Worm (Caenorhabditis elegans) whole organism, L1 larva: ENCODE results near the gene acp-1.

ENCODE experiments used
- Y116A8C.19 ChIP-seq: sonication (generic microtip); optimal IDR thresholded peaks from 2 replicates; lab custom pipeline; 2016; ENCODE audit warnings: missing compliant biosample characterization, missing genetic modification characterization, borderline replicate concordance
- ama-1 ChIP-seq: fragments of 150-350 bp; optimal IDR thresholded peaks from 2 replicates; lab custom pipeline; 2014
- blmp-1 ChIP-seq: fragments of 150-350 bp; optimal IDR thresholded peaks from 2 replicates; lab custom pipeline; 2014; ENCODE audit warnings: missing biosample characterization, missing genetic modification characterization
- ceh-63 ChIP-seq: fragments of 200-800 bp; sonication (Bioruptor generic); optimal IDR thresholded peaks from 2 replicates; lab custom pipeline; 2018; ENCODE audit warnings: mild to moderate bottlenecking, missing genetic modification characterization, missing compliant biosample characterization
- ceh-8 ChIP-seq: fragments of 200-800 bp; sonication (Bioruptor generic); optimal IDR thresholded peaks from 2 replicates; lab custom pipeline; 2018; ENCODE audit warnings: mild to moderate bottlenecking, missing genetic modification characterization, moderate library complexity, missing compliant biosample characterization
- ceh-88 ChIP-seq: fragments of 200-800 bp; sonication (Bioruptor generic); IDR thresholded peaks from 2 replicates; pipeline ENCODE4 v1.3.6; 2022; ENCODE audit warnings: missing genetic modification characterization, missing compliant biosample characterization
- ceh-90 ChIP-seq: sonication (generic microtip); optimal IDR thresholded peaks from 2 replicates; lab custom pipeline; 2016; ENCODE audit warnings: missing genetic modification characterization, missing compliant biosample characterization
- ces-1 ChIP-seq: fragments of 150-350 bp; optimal IDR thresholded peaks from 2 replicates; lab custom pipeline; 2014; ENCODE audit warnings: missing biosample characterization, missing genetic modification reagents, missing genetic modification characterization
- dpl-1 ChIP-seq, 3 experiments: fragments of 150-350 bp in 2 of 3; sonication (generic microtip) in 1 of 3; optimal IDR thresholded peaks; 2 replicates each; lab custom pipeline; 2014 to 2017; ENCODE audit warnings: missing biosample characterization in 3 of 3, missing genetic modification characterization in 3 of 3, missing genetic modification reagents in 3 of 3
- dsc-1 ChIP-seq: sonication (generic microtip); optimal IDR thresholded peaks from 2 replicates; lab custom pipeline; 2016; ENCODE audit warnings: mild to moderate bottlenecking, missing genetic modification characterization, missing compliant biosample characterization
- efl-1 ChIP-seq, 4 experiments: fragments of 150-350 bp; optimal IDR thresholded peaks in 3 of 4; peaks in 1 of 4; 1 replicate in 1 of 4; 2 replicates in 3 of 4; lab custom pipeline; 2014; ENCODE audit warnings: missing biosample characterization in 2 of 4, missing genetic modification characterization in 2 of 4, missing genetic modification reagents in 2 of 4
- egl-13 ChIP-seq: sonication (generic microtip); optimal IDR thresholded peaks from 2 replicates; lab custom pipeline; 2016; ENCODE audit warnings: missing genotype, missing genetic modification reagents, missing genetic modification characterization, missing compliant biosample characterization
- elt-2 ChIP-seq: sonication (generic microtip); optimal IDR thresholded peaks from 2 replicates; lab custom pipeline; 2016; ENCODE audit warnings: missing genetic modification characterization, mild to moderate bottlenecking, inconsistent platforms, missing compliant biosample characterization, missing genetic modification reagents
- elt-3 ChIP-seq, 6 experiments: fragments of 150-350 bp in 1 of 6; sonication (generic microtip); optimal IDR thresholded peaks; 2 replicates each; lab custom pipeline; 2017 to 2018; ENCODE audit warnings: missing biosample characterization in 6 of 6, missing genetic modification characterization in 6 of 6, inconsistent platforms in 1 of 6
- fkh-8 ChIP-seq: sonication (generic microtip); optimal IDR thresholded peaks from 2 replicates; lab custom pipeline; 2016; ENCODE audit warnings: mild to moderate bottlenecking, missing genetic modification characterization, missing compliant biosample characterization
- fos-1 ChIP-seq: fragments of 150-350 bp; optimal IDR thresholded peaks from 2 replicates; lab custom pipeline; 2014; ENCODE audit warnings: missing biosample characterization, missing genetic modification characterization
- grh-1 ChIP-seq: fragments of 200-800 bp; sonication (Bioruptor generic); IDR thresholded peaks from 2 replicates; pipeline ENCODE4 v1.3.6; 2022; ENCODE audit warnings: missing genetic modification reagents, missing genetic modification characterization, missing compliant biosample characterization
- hlh-17 ChIP-seq: fragments of 200-800 bp; sonication (Bioruptor generic); optimal IDR thresholded peaks from 2 replicates; lab custom pipeline; 2018; ENCODE audit warnings: missing genetic modification characterization, mild to moderate bottlenecking, missing compliant biosample characterization, moderate library complexity, borderline replicate concordance
- lin-14 ChIP-seq: fragments of 200-800 bp; sonication (Bioruptor generic); optimal IDR thresholded peaks from 2 replicates; lab custom pipeline; 2018; ENCODE audit warnings: mild to moderate bottlenecking, missing genetic modification characterization, moderate library complexity, missing compliant biosample characterization
- lin-15B ChIP-seq: fragments of 150-350 bp; sonication (generic microtip); optimal IDR thresholded peaks from 3 replicates; lab custom pipeline; 2014; ENCODE audit warnings: missing biosample characterization, missing genetic modification characterization
- lin-39 ChIP-seq: fragments of 150-350 bp; optimal IDR thresholded peaks from 2 replicates; lab custom pipeline; 2014; ENCODE audit warnings: missing biosample characterization, missing genetic modification reagents, missing genetic modification characterization
- mep-1 ChIP-seq: fragments of 150-350 bp; optimal IDR thresholded peaks from 2 replicates; lab custom pipeline; 2014; ENCODE audit warnings: missing biosample characterization, missing genetic modification characterization
- nhr-20 ChIP-seq: sonication (generic microtip); optimal IDR thresholded peaks from 2 replicates; lab custom pipeline; 2016; ENCODE audit warnings: mild to moderate bottlenecking, missing genetic modification characterization, missing compliant biosample characterization
- nhr-237 ChIP-seq: fragments of 150-350 bp; optimal IDR thresholded peaks from 2 replicates; lab custom pipeline; 2014; ENCODE audit warnings: missing biosample characterization, missing genetic modification characterization
- nhr-47 ChIP-seq: sonication (generic microtip); optimal IDR thresholded peaks from 2 replicates; lab custom pipeline; 2016; ENCODE audit warnings: mild to moderate bottlenecking, missing genetic modification characterization, moderate library complexity, missing compliant biosample characterization
- nhr-71 ChIP-seq: sonication (generic microtip); optimal IDR thresholded peaks from 2 replicates; lab custom pipeline; 2016; ENCODE audit warnings: mild to moderate bottlenecking, missing genetic modification characterization, moderate library complexity, missing compliant biosample characterization
- nhr-85 ChIP-seq: sonication (generic microtip); peaks from one replicate; lab custom pipeline; 2016; ENCODE audit warnings: missing genetic modification characterization, inconsistent platforms, missing compliant biosample characterization
- nhr-90 ChIP-seq: sonication (generic microtip); optimal IDR thresholded peaks from 2 replicates; lab custom pipeline; 2016; ENCODE audit warnings: mild to moderate bottlenecking, missing genetic modification characterization, missing compliant biosample characterization; ENCODE audit not compliant: poor library complexity
- pag-3 ChIP-seq: sonication (generic microtip); optimal IDR thresholded peaks from 2 replicates; lab custom pipeline; 2017; ENCODE audit warnings: missing genetic modification characterization, mild to moderate bottlenecking, missing compliant biosample characterization, antibody characterized with exemption, borderline replicate concordance; ENCODE audit not compliant: insufficient read depth
- pax-3 ChIP-seq: fragments of 200-800 bp; sonication (Bioruptor generic); optimal IDR thresholded peaks from 2 replicates; lab custom pipeline; 2018; ENCODE audit warnings: mild to moderate bottlenecking, missing genetic modification characterization, moderate library complexity, missing compliant biosample characterization
- pqm-1 ChIP-seq: sonication (generic microtip); optimal IDR thresholded peaks from 3 replicates; lab custom pipeline; 2017; ENCODE audit warnings: missing biosample characterization, missing genetic modification characterization
- rnt-1 ChIP-seq: sonication (generic microtip); optimal IDR thresholded peaks from 2 replicates; lab custom pipeline; 2016; ENCODE audit warnings: mild to moderate bottlenecking, missing genetic modification characterization, moderate library complexity, missing compliant biosample characterization
- snu-23 ChIP-seq: sonication (generic microtip); optimal IDR thresholded peaks from 2 replicates; lab custom pipeline; 2016; ENCODE audit warnings: missing genetic modification characterization, missing compliant biosample characterization
- sox-4 ChIP-seq: sonication (generic microtip); optimal IDR thresholded peaks from 2 replicates; lab custom pipeline; 2016; ENCODE audit warnings: missing genetic modification characterization, missing compliant biosample characterization
- unc-62 ChIP-seq: fragments of 150-350 bp; optimal IDR thresholded peaks from 2 replicates; lab custom pipeline; 2014; ENCODE audit warnings: missing biosample characterization, missing genetic modification reagents, missing genetic modification characterization
- unc-86 ChIP-seq: sonication (generic microtip); optimal IDR thresholded peaks from 2 replicates; lab custom pipeline; 2016; ENCODE audit warnings: missing genetic modification characterization, missing compliant biosample characterization
- vab-15 ChIP-seq: sonication (generic microtip); optimal IDR thresholded peaks from 2 replicates; lab custom pipeline; 2017; ENCODE audit warnings: missing genotype, mild to moderate bottlenecking, missing genetic modification characterization, missing compliant biosample characterization

The acp-1 gene

DNA sequence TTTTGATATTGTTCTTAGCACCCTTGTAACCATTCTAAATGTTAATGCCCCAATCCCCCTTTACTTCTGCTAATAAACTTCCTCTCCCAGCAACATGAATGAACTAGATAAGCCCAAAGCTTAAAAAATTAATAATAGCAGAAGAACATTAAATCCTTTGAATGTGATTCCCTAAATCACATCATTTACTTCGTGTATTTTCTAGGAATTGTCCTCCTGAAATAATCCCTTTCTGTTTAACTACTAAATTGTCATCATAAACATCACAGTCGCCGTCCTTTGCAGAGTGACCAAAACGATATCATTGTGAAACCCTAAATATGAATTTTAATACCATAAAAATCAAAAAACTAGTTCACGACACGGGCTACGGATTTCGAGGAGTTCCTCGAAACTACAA is 30.8 kb upstream of the acp-1 start:
- TF ChIP-seq fkh-8 (tag; lab: Kevin White, UChicago) (peak; percentile 6), dsc-1 (peak; percentile 87), ceh-63 (GFP tag; lab: Kevin White, UChicago) (no peak), pax-3 (tag; lab: Kevin White, UChicago) (peak; percentile 58), sox-4 (tag; lab: Kevin White, UChicago) (peak; percentile 34), nhr-47 (tag; lab: Kevin White, UChicago) (peak; percentile 17), ceh-90 (tag; lab: Kevin White, UChicago) (no peak), dpl-1 (GFP tag; optimal IDR thresholded peaks at IDR 0.05; lab: Kevin White, UChicago) (no peak)

- TF ChIP-seq nhr-85 (tag; lab: Kevin White, UChicago), result peak; percentile 85
- TF ChIP-seq hlh-17 (GFP tag; lab: Kevin White, UChicago), result no peak
- no peak for TF ChIP-seq nhr-20 (tag; lab: Kevin White, UChicago)
- peak; percentile 89 for TF ChIP-seq lin-14 (GFP tag; lab: Kevin White, UChicago)
- TF ChIP-seq elt-3 (tag; optimal IDR thresholded peaks at IDR 0.05; lab: Kevin White, UChicago), result peak in 1 of 6 experiments; percentile 18
- peak; percentile 6 for TF ChIP-seq nhr-90 (tag; lab: Kevin White, UChicago)
- TF ChIP-seq mep-1 (tag; lab: Kevin White, UChicago), result peak; percentile 17
- 0 out of 2 replicates have a peak, but pooled peaks have one; percentile 34 for TF ChIP-seq grh-1
- TF ChIP-seq snu-23 (GFP tag; lab: Kevin White, UChicago), result peak; percentile 21
- peak; percentile 68 for TF ChIP-seq blmp-1
These were observed 29.4 kb upstream of the acp-1 start, which contains the start of gene dhs-27 for ce11 chrX:3414660-3415144. Gene dhs-27 (minus strand): TSS chrX:3414710.

DNA sequence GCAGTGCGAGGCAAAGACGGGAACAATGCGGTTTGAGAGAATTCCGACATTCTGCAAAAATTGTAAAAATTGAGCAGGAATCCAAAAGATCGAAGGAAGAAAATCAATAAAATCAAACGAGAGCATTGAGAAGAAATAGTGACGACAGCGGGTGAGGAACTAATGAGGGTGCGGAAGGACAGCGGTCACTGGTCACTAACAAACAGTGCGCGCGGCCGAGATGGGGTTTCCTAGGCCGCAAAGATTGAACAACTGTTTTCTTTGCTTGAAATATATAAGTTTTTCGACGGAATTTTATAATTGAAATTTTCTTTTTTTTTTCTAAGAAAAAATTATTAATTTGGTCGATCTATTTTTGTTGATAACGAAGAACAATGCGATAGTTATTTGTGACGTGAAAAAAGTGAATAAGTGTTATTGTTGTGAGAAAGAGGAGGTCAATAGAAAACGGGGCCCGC is 26.3 kb upstream of the acp-1 start, which contains the start of gene unc-78:
unc-78 (minus strand) TSS at position 51 of the 458 bp plus-strand sequence.
- TF ChIP-seq fos-1 (tag; lab: Kevin White, UChicago) (no peak), ces-1 (GFP tag; lab: Kevin White, UChicago) (no peak), rnt-1 (peak; percentile 38), vab-15 (tag; lab: Kevin White, UChicago) (no peak), elt-2 (tag; lab: Kevin White, UChicago) (no peak), lin-14 (GFP tag; lab: Kevin White, UChicago) (peak; percentile 53), pag-3 (no peak), egl-13 (tag; lab: Kevin White, UChicago) (no peak), efl-1 (optimal IDR thresholded peaks at IDR 0.05; lab: Kevin White, UChicago) (no peak), efl-1 (GFP tag; optimal IDR thresholded peaks at IDR 0.05 in 1 of 2; lab: Kevin White, UChicago) (peak in 1 of 2 experiments; percentile 66)

ce11 chrX:3408717-3409303 is 23.5 kb upstream of the acp-1 start:
- TF ChIP-seq nhr-71, result no peak
- no peak for TF ChIP-seq pqm-1 (tag; lab: Kevin White, UChicago)
- no peak for TF ChIP-seq lin-15B (tag; lab: Kevin White, UChicago)
- no peak for TF ChIP-seq unc-86 (tag; lab: Kevin White, UChicago)
- no peak for TF ChIP-seq nhr-237

- TF ChIP-seq pqm-1 (tag; lab: Kevin White, UChicago) (no peak), lin-15B (tag; lab: Kevin White, UChicago) (no peak), nhr-90 (tag; lab: Kevin White, UChicago) (no peak), ceh-88 (no peak), ceh-8 (GFP tag; lab: Kevin White, UChicago) (no peak), ama-1 (lab: Kevin White, UChicago) (no peak), Y116A8C.19 (no peak), lin-39 (no peak), ceh-63 (GFP tag; lab: Kevin White, UChicago) (no peak), unc-62 (GFP tag; lab: Kevin White, UChicago) (no peak)
These were observed 17.9 kb upstream of the acp-1 start, which contains the start of gene vit-5 for ce11 chrX:3403195-3403594. Gene vit-5 (plus strand): TSS chrX:3403471.
